Worm (Caenorhabditis elegans): ENCODE results near the gene T04C9.3.

- TF ChIP-seq attf-3 (GFP tag; conservative IDR thresholded peaks at IDR 0.05) (no peak), hlh-26 (GFP tag; conservative IDR thresholded peaks at IDR 0.05) (no peak), unc-62 (GFP tag; optimal IDR thresholded peaks at IDR 0.05) (no peak), sptf-2 (GFP tag; optimal IDR thresholded peaks at IDR 0.05) (no peak), nhr-120 (GFP tag; IDR thresholded peaks at IDR 0.05) (no peak), madf-10 (tag; optimal IDR thresholded peaks at IDR 0.05) (no peak)
Observed at ce11 chrIII:5999629-6000028, 14.2 kb downstream of the T04C9.3 start.

Data from whole organism, young adult.